Fruit fly (Drosophila melanogaster): ENCODE data around the gene CG31465.

Gene CG31465

dm6 chr3R:21880510-21880909, at the start of gene CG31465:
TSS of gene CG31465 (plus strand) at chr3R:21880810.
- no peak for TF ChIP-seq psq (optimal IDR thresholded peaks at IDR 0.05)
- no peak for TF ChIP-seq insv (optimal IDR thresholded peaks at IDR 0.05)
- no peak for TF ChIP-seq Sin3A (optimal IDR thresholded peaks at IDR 0.05)
- TF ChIP-seq h (optimal IDR thresholded peaks at IDR 0.05), result no peak
- no peak for TF ChIP-seq ttk (optimal IDR thresholded peaks at IDR 0.05)
- no peak for TF ChIP-seq Myc (optimal IDR thresholded peaks at IDR 0.05)

- TF ChIP-seq h (optimal IDR thresholded peaks at IDR 0.05) (no peak), Sin3A (optimal IDR thresholded peaks at IDR 0.05) (no peak), ttk (optimal IDR thresholded peaks at IDR 0.05) (no peak), psq (optimal IDR thresholded peaks at IDR 0.05) (no peak), insv (optimal IDR thresholded peaks at IDR 0.05) (no peak), Myc (optimal IDR thresholded peaks at IDR 0.05) (no peak)
Observed at dm6 chr3R:21831040-21831439, 49.6 kb upstream of the CG31465 start.

dm6 chr3R:21832203-21832602, 48.4 kb upstream of the CG31465 start, which contains the start of gene Gr93a:
TSS of gene Gr93a (plus strand) at chr3R:21832503.
- TF ChIP-seq Myc (optimal IDR thresholded peaks at IDR 0.05) (no peak), Sin3A (optimal IDR thresholded peaks at IDR 0.05) (no peak), insv (optimal IDR thresholded peaks at IDR 0.05) (no peak), ttk (optimal IDR thresholded peaks at IDR 0.05) (no peak), h (optimal IDR thresholded peaks at IDR 0.05) (no peak), psq (optimal IDR thresholded peaks at IDR 0.05) (no peak)

DNA sequence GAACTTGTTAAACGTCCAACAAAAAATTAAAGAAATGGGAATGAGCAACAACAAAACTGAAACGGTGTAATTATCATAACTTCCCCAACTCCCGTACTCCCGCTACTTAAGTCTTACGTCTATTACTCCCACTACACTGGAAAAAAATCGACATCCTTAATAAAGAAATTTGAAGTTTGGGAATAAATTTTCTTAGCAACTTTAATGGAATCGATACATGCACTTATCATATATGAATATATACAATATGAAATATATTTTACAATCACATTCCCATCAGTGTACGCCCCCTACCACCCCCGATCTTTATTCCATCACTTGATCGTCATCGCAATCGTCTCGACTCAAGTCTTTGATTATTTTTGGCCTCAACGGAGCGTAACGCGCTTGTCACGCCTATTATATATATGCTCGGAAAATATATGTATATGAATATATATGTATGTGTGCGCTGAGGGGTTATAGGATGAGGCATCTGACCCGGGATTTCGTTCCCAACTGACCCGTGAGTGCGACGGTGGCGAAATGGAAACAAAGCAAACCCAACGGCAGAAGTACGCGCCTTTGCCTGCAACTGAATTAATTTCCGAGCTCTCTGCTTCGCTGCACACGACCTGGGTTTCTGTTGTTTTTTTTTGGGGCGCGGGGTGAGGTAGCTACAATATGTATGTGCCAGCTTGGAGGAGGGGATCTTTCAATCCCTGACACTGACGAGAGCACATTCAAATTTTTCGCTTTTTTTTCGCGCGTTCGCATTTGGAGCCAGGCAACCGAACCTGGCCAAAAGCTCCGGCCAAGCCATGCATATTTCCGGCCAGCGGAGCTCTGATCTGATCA, 46.2 kb upstream of the CG31465 start:
- TF ChIP-seq h (optimal IDR thresholded peaks at IDR 0.05), result no peak
- no peak for TF ChIP-seq insv (optimal IDR thresholded peaks at IDR 0.05)
- TF ChIP-seq psq (optimal IDR thresholded peaks at IDR 0.05), result no peak
- no peak for TF ChIP-seq Myc (optimal IDR thresholded peaks at IDR 0.05)
- TF ChIP-seq ttk (optimal IDR thresholded peaks at IDR 0.05), result no peak
- TF ChIP-seq Sin3A (optimal IDR thresholded peaks at IDR 0.05), result no peak

DNA sequence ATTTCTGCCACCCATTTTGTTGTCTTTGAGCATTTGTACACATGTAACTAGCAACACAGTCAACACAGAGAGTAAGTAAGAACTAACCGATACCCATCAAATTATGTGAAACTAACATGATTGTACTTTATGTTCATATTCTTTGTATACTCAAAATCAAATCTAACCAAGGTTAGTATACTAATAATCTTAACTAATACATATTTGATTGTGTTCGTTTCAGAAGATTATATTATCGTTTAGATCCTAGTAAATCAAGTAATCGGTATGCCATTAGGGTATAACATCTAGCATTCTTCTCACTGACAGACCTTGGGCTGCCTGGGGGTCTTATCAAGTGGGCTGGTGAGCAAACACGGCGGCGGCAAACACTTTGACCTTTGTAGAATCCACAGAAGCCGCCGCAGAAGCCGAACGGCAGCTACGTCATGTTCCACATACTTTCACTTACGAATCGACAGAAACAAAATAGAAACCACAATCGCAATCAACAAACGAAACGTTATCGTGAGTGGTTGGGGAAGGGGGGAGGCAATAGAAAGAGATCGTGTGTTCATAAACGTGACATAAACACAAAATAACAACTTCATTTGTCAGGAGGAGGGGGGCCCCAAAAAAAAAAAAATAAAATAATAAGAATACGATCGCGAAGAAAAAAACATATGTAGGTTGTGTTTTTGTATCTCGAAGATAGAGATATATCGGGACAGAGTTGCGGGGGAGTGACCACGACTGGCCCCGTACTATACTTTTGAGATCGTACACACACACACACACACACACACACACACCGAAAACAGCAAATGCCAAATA, 45.0 kb upstream of the CG31465 start:
- no peak for TF ChIP-seq Sin3A (optimal IDR thresholded peaks at IDR 0.05)
- TF ChIP-seq Myc (optimal IDR thresholded peaks at IDR 0.05), result no peak
- no peak for TF ChIP-seq ttk (optimal IDR thresholded peaks at IDR 0.05)
- no peak for TF ChIP-seq insv (optimal IDR thresholded peaks at IDR 0.05)
- TF ChIP-seq h (optimal IDR thresholded peaks at IDR 0.05), result no peak
- no peak for TF ChIP-seq psq (optimal IDR thresholded peaks at IDR 0.05)

DNA sequence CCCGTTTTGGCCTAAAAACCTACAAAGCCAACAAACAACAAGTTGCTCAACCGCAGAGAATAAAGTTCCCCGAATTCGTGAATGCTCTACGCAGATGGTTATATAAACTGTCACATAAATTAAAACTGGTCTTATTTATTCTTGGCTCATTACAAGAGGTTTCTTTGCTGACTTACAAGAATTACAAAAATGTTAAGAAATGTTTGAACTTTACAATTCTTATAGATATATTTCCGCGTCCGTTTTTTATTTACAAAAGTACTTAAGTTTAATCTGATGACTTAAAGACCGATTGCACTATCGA, 44.5 kb upstream of the CG31465 start:
- no peak for TF ChIP-seq insv (optimal IDR thresholded peaks at IDR 0.05)
- no peak for TF ChIP-seq h (optimal IDR thresholded peaks at IDR 0.05)
- no peak for TF ChIP-seq ttk (optimal IDR thresholded peaks at IDR 0.05)
- TF ChIP-seq Myc (optimal IDR thresholded peaks at IDR 0.05), result no peak
- no peak for TF ChIP-seq Sin3A (optimal IDR thresholded peaks at IDR 0.05)
- TF ChIP-seq psq (optimal IDR thresholded peaks at IDR 0.05), result no peak

dm6 chr3R:21836614-21837013, 44.0 kb upstream of the CG31465 start:
- TF ChIP-seq Myc (optimal IDR thresholded peaks at IDR 0.05), result no peak
- no peak for TF ChIP-seq h (optimal IDR thresholded peaks at IDR 0.05)
- TF ChIP-seq ttk (optimal IDR thresholded peaks at IDR 0.05), result no peak
- TF ChIP-seq Sin3A (optimal IDR thresholded peaks at IDR 0.05), result no peak
- no peak for TF ChIP-seq psq (optimal IDR thresholded peaks at IDR 0.05)
- TF ChIP-seq insv (optimal IDR thresholded peaks at IDR 0.05), result no peak

DNA sequence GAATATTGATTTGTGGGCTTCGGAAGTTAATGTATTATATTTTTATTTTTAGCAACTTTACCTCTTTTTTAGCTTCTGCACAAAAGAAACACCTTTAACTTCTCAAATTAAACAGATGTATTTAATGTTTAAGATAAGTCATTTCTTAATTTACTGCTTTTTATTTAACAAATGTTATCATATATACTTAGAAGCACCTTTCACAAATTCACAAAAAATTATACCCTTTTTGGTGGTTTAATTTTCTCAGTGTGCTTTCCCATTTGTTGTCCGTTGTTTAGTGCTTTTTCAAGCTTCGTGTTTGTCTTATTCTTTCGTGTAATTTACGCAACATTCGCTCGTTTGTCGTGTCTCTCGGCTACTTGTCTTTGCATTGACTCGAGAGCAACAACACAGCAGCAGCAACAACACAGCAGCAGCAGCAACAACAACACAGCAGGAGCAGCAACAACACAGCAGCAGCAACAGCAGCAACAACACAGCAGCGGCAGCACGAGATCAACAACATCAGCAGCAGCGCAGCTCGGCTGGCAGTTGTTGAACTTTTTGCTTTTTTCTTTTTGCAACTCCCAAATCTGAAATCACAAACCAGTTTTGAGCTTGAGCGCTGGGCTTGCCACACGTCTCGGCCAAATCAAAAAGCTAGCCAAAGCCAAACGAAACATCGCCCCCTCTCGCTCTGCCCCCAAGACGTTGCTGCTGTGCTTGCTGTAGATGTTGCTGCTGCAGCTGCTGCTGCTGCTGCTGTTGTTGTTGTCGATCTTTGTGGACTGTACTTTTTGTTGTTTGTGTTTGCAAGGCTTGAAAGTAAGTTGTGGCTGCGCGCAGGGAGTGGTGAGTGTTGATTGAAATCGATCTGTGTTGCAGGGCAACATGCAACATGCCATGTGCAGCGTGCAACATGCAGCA, 43.3 kb upstream of the CG31465 start:
- TF ChIP-seq h (optimal IDR thresholded peaks at IDR 0.05), result no peak
- no peak for TF ChIP-seq Sin3A (optimal IDR thresholded peaks at IDR 0.05)
- TF ChIP-seq Myc (optimal IDR thresholded peaks at IDR 0.05), result no peak
- no peak for TF ChIP-seq psq (optimal IDR thresholded peaks at IDR 0.05)
- TF ChIP-seq insv (optimal IDR thresholded peaks at IDR 0.05), result no peak
- no peak for TF ChIP-seq ttk (optimal IDR thresholded peaks at IDR 0.05)

- no peak for TF ChIP-seq insv (optimal IDR thresholded peaks at IDR 0.05)
- no peak for TF ChIP-seq Myc (optimal IDR thresholded peaks at IDR 0.05)
- TF ChIP-seq ttk (optimal IDR thresholded peaks at IDR 0.05), result no peak
- TF ChIP-seq psq (optimal IDR thresholded peaks at IDR 0.05), result no peak
- no peak for TF ChIP-seq h (optimal IDR thresholded peaks at IDR 0.05)
- no peak for TF ChIP-seq Sin3A (optimal IDR thresholded peaks at IDR 0.05)
Observed at dm6 chr3R:21838505-21838956, 42.1 kb upstream of the CG31465 start.

DNA sequence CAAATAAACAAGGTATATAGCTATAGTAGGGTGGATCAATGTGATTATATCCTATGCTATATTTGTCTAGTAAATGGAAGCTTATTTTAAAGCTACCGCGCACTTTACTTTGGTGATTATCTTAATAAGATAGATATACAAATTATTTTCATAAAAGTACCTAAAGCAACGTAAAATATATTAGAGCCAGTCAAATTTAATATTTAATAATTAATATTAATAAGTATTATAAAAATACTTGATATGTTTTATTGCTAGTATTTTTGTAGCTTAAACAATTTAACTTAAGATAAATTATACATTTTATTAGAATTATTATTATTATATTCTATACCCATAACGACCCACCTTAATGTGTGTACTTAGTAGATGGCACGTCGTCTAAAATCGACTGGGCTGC, 41.0 kb upstream of the CG31465 start:
- TF ChIP-seq psq (optimal IDR thresholded peaks at IDR 0.05) (no peak), insv (optimal IDR thresholded peaks at IDR 0.05) (no peak), ttk (optimal IDR thresholded peaks at IDR 0.05) (no peak), Sin3A (optimal IDR thresholded peaks at IDR 0.05) (no peak), Myc (optimal IDR thresholded peaks at IDR 0.05) (no peak), h (optimal IDR thresholded peaks at IDR 0.05) (no peak)

DNA sequence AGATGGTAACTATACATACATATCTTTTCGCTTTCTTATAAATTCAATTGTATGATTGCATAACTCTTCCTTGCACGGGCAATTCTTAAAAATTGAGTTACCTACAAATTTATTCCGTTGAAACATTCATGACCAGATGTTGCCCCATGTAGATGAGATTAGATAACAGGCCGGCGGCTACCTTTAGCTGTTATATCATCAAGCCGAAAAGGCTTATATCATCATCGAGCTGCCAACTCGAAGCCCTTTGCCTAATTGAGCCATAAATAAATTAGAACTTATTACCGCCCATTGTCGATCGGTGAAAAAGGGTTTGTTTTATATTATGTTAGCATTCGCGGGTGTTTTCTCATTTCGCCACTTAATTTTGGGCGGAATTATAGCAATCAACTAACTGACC, 40.2 kb upstream of the CG31465 start:
- TF ChIP-seq insv (optimal IDR thresholded peaks at IDR 0.05) (no peak), Sin3A (optimal IDR thresholded peaks at IDR 0.05) (no peak), Myc (optimal IDR thresholded peaks at IDR 0.05) (no peak), psq (optimal IDR thresholded peaks at IDR 0.05) (no peak), h (optimal IDR thresholded peaks at IDR 0.05) (no peak), ttk (optimal IDR thresholded peaks at IDR 0.05) (no peak)
